Fruit fly (Drosophila melanogaster) S2 (cell line): ENCODE data around the gene CG13631.

Experiments used
- CG8478 ChIP-seq: fragments of >200 bp; optimal IDR thresholded peaks from 2 replicates; lab custom pipeline; 2018
- CTCF ChIP-seq, 2 experiments: fragments of >200 bp; optimal IDR thresholded peaks; 2 replicates each; lab custom pipeline; 2018

dm6 chr3R:24809576-24810279 lies 40.6 kb downstream of the CG13631 start:
- TF ChIP-seq CTCF (optimal IDR thresholded peaks at IDR 0.05; lab: Kevin White, UChicago) (no peak), CG8478 (lab: Kevin White, UChicago) (no peak)
